Fruit fly (Drosophila melanogaster): ENCODE measurements around the gene Neto.

Neto gene

dm6 chrX:13530199-13530788 lies 84.6 kb downstream of the Neto start, which contains the start of gene CG44428:
CG44428 (minus strand) TSS chrX:13530249.
- TF ChIP-seq Dfd (GFP tag; optimal IDR thresholded peaks at IDR 0.05) (peak; percentile 94), lola (GFP tag; optimal IDR thresholded peaks at IDR 0.05) (no peak), dl (GFP tag; optimal IDR thresholded peaks at IDR 0.05; ENCODE audit: insufficient read depth in 1 of 2, partially characterized antibody in 2 of 2) (no peak), pan (optimal IDR thresholded peaks at IDR 0.05) (no peak)

DNA sequence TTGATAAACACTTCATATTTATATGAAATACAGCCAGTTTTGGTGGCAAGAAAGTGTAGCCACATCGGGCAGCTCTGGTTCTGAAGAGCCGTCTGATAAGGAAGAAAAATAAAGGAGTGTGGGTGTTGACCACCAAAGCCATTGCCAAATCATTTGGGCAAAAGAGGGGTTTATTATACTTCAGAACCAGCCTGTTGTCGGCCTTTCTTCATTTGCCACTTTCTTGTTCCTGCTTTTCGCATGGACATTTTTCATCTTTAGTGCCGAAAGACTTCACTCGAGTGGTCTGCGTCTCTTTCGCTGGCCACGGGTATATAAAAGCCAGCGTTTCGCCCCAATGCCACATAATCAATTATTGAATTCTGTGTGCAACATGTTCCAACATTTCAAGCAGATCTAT lies 88.4 kb downstream of the Neto start, which contains the start of gene CG15756:
TSS of gene CG15756 (plus strand) at position 301 of the 400 bp plus-strand sequence.
- TF ChIP-seq lola (GFP tag; optimal IDR thresholded peaks at IDR 0.05) (no peak), foxo (GFP tag; optimal IDR thresholded peaks at IDR 0.05) (no peak)

- no peak for TF ChIP-seq Rel (GFP tag; optimal IDR thresholded peaks at IDR 0.05)
- no peak for TF ChIP-seq Rel (tag; optimal IDR thresholded peaks at IDR 0.05)
- TF ChIP-seq usp (GFP tag; optimal IDR thresholded peaks at IDR 0.05): no peak
- peak; percentile 6 for TF ChIP-seq HLH106 (tag; optimal IDR thresholded peaks at IDR 0.05)
- TF ChIP-seq pan (optimal IDR thresholded peaks at IDR 0.05): no peak
- TF ChIP-seq Abd-B (GFP tag; optimal IDR thresholded peaks at IDR 0.05): no peak
- TF ChIP-seq h (GFP tag; optimal IDR thresholded peaks at IDR 0.05): peak; percentile 31
- peak; percentile 6 for TF ChIP-seq OdsH (GFP tag; optimal IDR thresholded peaks at IDR 0.05)
- peak in 1 of 2 experiments; percentile 28 for TF ChIP-seq foxo (GFP tag; optimal IDR thresholded peaks at IDR 0.05)
- peak; percentile 2 for TF ChIP-seq rgr (GFP tag; optimal IDR thresholded peaks at IDR 0.05)
- TF ChIP-seq psq (GFP tag; optimal IDR thresholded peaks at IDR 0.05): peak; percentile 17
- no peak for TF ChIP-seq Myc (optimal IDR thresholded peaks at IDR 0.05)
These were observed 91.1 kb downstream of the Neto start for dm6 chrX:13536776-13537175.

dm6 chrX:13539448-13539847 lies 93.7 kb downstream of the Neto start:
- no peak for TF ChIP-seq Rel (GFP tag; optimal IDR thresholded peaks at IDR 0.05)
- no peak for TF ChIP-seq Rel (tag; optimal IDR thresholded peaks at IDR 0.05)
- peak in 1 of 2 experiments; percentile 69 for TF ChIP-seq foxo (GFP tag; optimal IDR thresholded peaks at IDR 0.05)
- peak; percentile 17 for TF ChIP-seq br (GFP tag; optimal IDR thresholded peaks at IDR 0.05)
- TF ChIP-seq rgr (GFP tag; optimal IDR thresholded peaks at IDR 0.05): peak; percentile 60
- no peak for TF ChIP-seq sv (GFP tag; optimal IDR thresholded peaks at IDR 0.05)
- TF ChIP-seq Hr83 (GFP tag; optimal IDR thresholded peaks at IDR 0.05; ENCODE audit: poor library complexity, severe bottlenecking): no peak
- TF ChIP-seq Jra (GFP tag; optimal IDR thresholded peaks at IDR 0.05): no peak
- TF ChIP-seq CG9705 (GFP tag; optimal IDR thresholded peaks at IDR 0.05): no peak
- peak; percentile 57 for TF ChIP-seq OdsH (GFP tag; optimal IDR thresholded peaks at IDR 0.05)
- TF ChIP-seq ey (GFP tag; optimal IDR thresholded peaks at IDR 0.05): peak; percentile 64
- TF ChIP-seq Sp1 (GFP tag; optimal IDR thresholded peaks at IDR 0.05): peak; percentile 3
- TF ChIP-seq woc (GFP tag; optimal IDR thresholded peaks at IDR 0.05): peak; percentile 7
- no peak for TF ChIP-seq tai (GFP tag; optimal IDR thresholded peaks at IDR 0.05)
- no peak for TF ChIP-seq Mio (GFP tag; optimal IDR thresholded peaks at IDR 0.05)
- no peak for TF ChIP-seq dl (GFP tag; optimal IDR thresholded peaks at IDR 0.05; ENCODE audit: insufficient read depth in 1 of 2, partially characterized antibody in 2 of 2)
- TF ChIP-seq pan (optimal IDR thresholded peaks at IDR 0.05): no peak
- TF ChIP-seq Abd-B (GFP tag; optimal IDR thresholded peaks at IDR 0.05): no peak
- peak; percentile 60 for TF ChIP-seq HLH106 (tag; optimal IDR thresholded peaks at IDR 0.05)
- TF ChIP-seq h (GFP tag; optimal IDR thresholded peaks at IDR 0.05): peak; percentile 60
- no peak for TF ChIP-seq Vsx2 (GFP tag; optimal IDR thresholded peaks at IDR 0.05; ENCODE audit: partially characterized antibody)
- TF ChIP-seq dsf (GFP tag; optimal IDR thresholded peaks at IDR 0.05; ENCODE audit: borderline replicate concordance): no peak
- no peak for TF ChIP-seq Myc (optimal IDR thresholded peaks at IDR 0.05)
- peak; percentile 38 for TF ChIP-seq dmrt93B (GFP tag; optimal IDR thresholded peaks at IDR 0.05)
- TF ChIP-seq CrebA (GFP tag; optimal IDR thresholded peaks at IDR 0.05; ENCODE audit: borderline replicate concordance): no peak
- no peak for TF ChIP-seq sage (GFP tag; optimal IDR thresholded peaks at IDR 0.05)
- TF ChIP-seq usp (GFP tag; optimal IDR thresholded peaks at IDR 0.05): no peak
- TF ChIP-seq brk (GFP tag; optimal IDR thresholded peaks at IDR 0.05): no peak
- TF ChIP-seq psq (GFP tag; optimal IDR thresholded peaks at IDR 0.05): peak; percentile 13
- no peak for TF ChIP-seq CG32264 (GFP tag; optimal IDR thresholded peaks at IDR 0.05)
- TF ChIP-seq Dfd (GFP tag; optimal IDR thresholded peaks at IDR 0.05): no peak
- TF ChIP-seq Hr78 (GFP tag; optimal IDR thresholded peaks at IDR 0.05): no peak
- no peak for TF ChIP-seq jim (GFP tag; optimal IDR thresholded peaks at IDR 0.05)
- no peak for TF ChIP-seq lola (GFP tag; optimal IDR thresholded peaks at IDR 0.05)
- TF ChIP-seq GATAd (GFP tag; optimal IDR thresholded peaks at IDR 0.05): no peak
- TF ChIP-seq fru (GFP tag; optimal IDR thresholded peaks at IDR 0.05): peak; percentile 67
- no peak for TF ChIP-seq N (GFP tag; optimal IDR thresholded peaks at IDR 0.05)
- TF ChIP-seq Hnf4 (GFP tag; optimal IDR thresholded peaks at IDR 0.05): peak; percentile 65
- TF ChIP-seq Dif (GFP tag; optimal IDR thresholded peaks at IDR 0.05; ENCODE audit: partially characterized antibody): no peak
